Fruit fly (Drosophila melanogaster): Measurements from ENCODE around the gene CG14325.

DNA sequence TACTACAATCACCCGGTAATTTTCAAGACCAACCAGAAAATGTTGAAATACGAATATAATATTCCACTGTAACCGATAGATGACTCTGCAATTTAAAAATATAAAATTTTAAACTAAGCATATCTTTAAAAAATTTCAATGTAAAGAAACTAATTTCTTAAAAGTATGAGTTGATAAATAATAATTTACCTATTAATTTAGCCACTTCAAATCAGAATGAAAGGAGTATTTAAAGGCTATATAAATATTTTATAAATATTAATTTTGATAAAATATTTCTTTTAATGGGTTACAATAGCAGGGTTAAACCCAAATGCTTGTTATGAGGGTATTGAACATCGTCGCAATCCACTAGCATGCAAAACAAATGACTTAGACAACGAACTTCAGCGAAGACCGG lies 15.1 kb upstream of the CG14325 start:
- TF ChIP-seq ey (GFP tag; optimal IDR thresholded peaks at IDR 0.05) (no peak), usp (GFP tag; optimal IDR thresholded peaks at IDR 0.05) (no peak)
